Fruit fly (Drosophila melanogaster) Kc167 (cell line): ENCODE data around the gene CG46448.

Source experiments
- Myc ChIP-seq: fragments of >200 bp; optimal IDR thresholded peaks from 2 replicates; lab custom pipeline; 2017; ENCODE audit warnings: missing external identifiers
- h ChIP-seq: fragments of >200 bp; optimal IDR thresholded peaks from 3 replicates; lab custom pipeline; 2018; ENCODE audit warnings: missing external identifiers
- insv ChIP-seq: fragments of >200 bp; optimal IDR thresholded peaks from 3 replicates; lab custom pipeline; 2018; ENCODE audit warnings: missing external identifiers
- psq ChIP-seq: fragments of >200 bp; optimal IDR thresholded peaks from 2 replicates; lab custom pipeline; 2017; ENCODE audit warnings: missing external identifiers
- ttk ChIP-seq: sonication (Bioruptor generic); optimal IDR thresholded peaks from 2 replicates; lab custom pipeline; 2017; ENCODE audit warnings: missing external identifiers

DNA sequence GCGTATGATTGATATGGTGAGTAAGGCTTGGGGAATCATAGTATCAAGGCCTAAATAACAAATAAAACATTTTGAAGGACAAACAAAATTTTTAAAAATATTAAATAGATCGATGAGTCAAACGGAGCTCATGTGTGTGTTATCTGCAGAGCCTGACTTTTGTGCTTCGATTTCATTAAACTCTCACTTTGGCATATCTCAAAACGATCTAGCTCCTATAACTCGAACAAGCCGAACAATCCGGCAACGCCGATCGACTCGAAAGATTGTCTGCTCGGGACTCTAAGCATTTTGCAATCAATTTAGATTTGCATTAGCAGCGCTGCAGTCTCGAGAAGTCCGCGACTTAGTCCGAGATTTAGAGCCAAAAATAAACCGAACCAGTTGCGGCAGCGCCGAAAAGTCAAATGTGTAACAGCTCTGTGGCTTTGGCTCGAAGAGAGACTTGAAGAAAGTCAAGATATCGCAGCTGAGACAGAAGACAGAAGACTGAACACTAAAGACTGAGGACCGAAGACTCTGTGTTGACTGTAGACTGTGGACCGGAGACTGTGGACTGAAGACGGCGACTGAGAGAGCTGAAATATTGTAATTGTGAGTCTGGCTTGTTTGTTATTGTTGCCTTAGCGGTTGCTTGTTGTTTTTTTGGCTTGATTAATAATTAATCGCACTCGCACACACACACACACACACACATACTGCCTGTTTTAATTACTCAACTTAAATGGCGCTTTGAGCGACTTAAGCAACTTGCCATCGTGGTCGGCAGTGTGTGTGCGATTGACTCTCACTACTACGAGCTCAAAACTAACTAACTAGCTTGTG lies 36.1 kb downstream of the CG46448 start:
- TF ChIP-seq h (lab: Kevin White, UChicago) (no peak), ttk (lab: Kevin White, UChicago) (no peak), Myc (lab: Kevin White, UChicago) (no peak), psq (lab: Kevin White, UChicago) (no peak), insv (lab: Kevin White, UChicago) (no peak)
